Worm (Caenorhabditis elegans): ENCODE measurements around the gene pax-1.
A peak's percentile ranks its signal among the peaks of the same experiment; 100 is the strongest.

ce11 chrV:8217118-8217517, 7.6 kb upstream of the pax-1 start:
- TF ChIP-seq nhr-237 (tag; optimal IDR thresholded peaks at IDR 0.05) (no peak), pqm-1 (tag; optimal IDR thresholded peaks at IDR 0.05) (peak; percentile 80), tbx-2 (tag; optimal IDR thresholded peaks at IDR 0.05) (no peak), zag-1 (tag; optimal IDR thresholded peaks at IDR 0.05) (no peak), ceh-82 (tag; optimal IDR thresholded peaks at IDR 0.05) (no peak), aly-2 (tag; optimal IDR thresholded peaks at IDR 0.05) (no peak), ztf-11 (tag; optimal IDR thresholded peaks at IDR 0.05) (no peak), nhr-12 (tag; optimal IDR thresholded peaks at IDR 0.05) (no peak)
